Worm (Caenorhabditis elegans) whole organism, L4 larva: Measurements from ENCODE around the gene scl-7.

ENCODE experiments used
- F49E8.2 ChIP-seq: sonication (generic microtip); optimal IDR thresholded peaks from 2 replicates; lab custom pipeline; 2016; ENCODE audit warnings: missing compliant biosample characterization, mild to moderate bottlenecking, missing genetic modification characterization, borderline replicate concordance
- Y75B8A.6 ChIP-seq: fragments of 200-800 bp; sonication (Bioruptor generic); IDR thresholded peaks from 2 replicates; pipeline ENCODE4 v1.3.6; 2022; ENCODE audit warnings: missing genetic modification reagents, missing genetic modification characterization, missing compliant biosample characterization
- ZK337.2 ChIP-seq: fragments of 200-800 bp; sonication (Bioruptor generic); IDR thresholded peaks from 2 replicates; pipeline ENCODE4 v1.3.6; 2022; ENCODE audit warnings: missing genetic modification reagents, missing genetic modification characterization, missing compliant biosample characterization
- aha-1 ChIP-seq: fragments of 150-350 bp; peaks from one replicate; lab custom pipeline; 2014; ENCODE audit warnings: missing biosample characterization, missing genetic modification characterization
- aly-2 ChIP-seq: sonication (generic microtip); optimal IDR thresholded peaks from 2 replicates; lab custom pipeline; 2018; ENCODE audit warnings: missing biosample characterization, missing genetic modification characterization
- ama-1 ChIP-seq: fragments of 150-350 bp; optimal IDR thresholded peaks from 2 replicates; lab custom pipeline; 2014; ENCODE audit warnings: inconsistent platforms, mixed read lengths
- ceh-20 ChIP-seq: fragments of 200-800 bp; sonication (Bioruptor generic); IDR thresholded peaks from 2 replicates; pipeline ENCODE4 v1.3.6; 2022; ENCODE audit warnings: missing genetic modification reagents, missing genetic modification characterization, missing compliant biosample characterization
- ceh-32 ChIP-seq: sonication (generic microtip); optimal IDR thresholded peaks from 2 replicates; lab custom pipeline; 2016; ENCODE audit warnings: mild to moderate bottlenecking, missing genetic modification characterization, missing compliant biosample characterization; ENCODE audit not compliant: poor library complexity
- ceh-44 ChIP-seq: fragments of 200-800 bp; sonication (Bioruptor generic); IDR thresholded peaks from 2 replicates; pipeline ENCODE4 v1.3.6; 2022; ENCODE audit warnings: missing genetic modification reagents, missing genetic modification characterization, missing compliant biosample characterization
- ceh-82 ChIP-seq: sonication (generic microtip); optimal IDR thresholded peaks from 2 replicates; lab custom pipeline; 2017; ENCODE audit warnings: missing biosample characterization, missing genetic modification characterization
- daf-12 ChIP-seq: fragments of 150-350 bp; optimal IDR thresholded peaks from 2 replicates; lab custom pipeline; 2014; ENCODE audit warnings: missing biosample characterization, missing genetic modification reagents, missing genetic modification characterization
- daf-16 ChIP-seq, 3 experiments: sonication (generic microtip); optimal IDR thresholded peaks; 2 replicates each; lab custom pipeline; 2016 to 2017; ENCODE audit warnings: missing genetic modification characterization in 3 of 3, missing genetic modification reagents in 3 of 3, mild to moderate bottlenecking in 2 of 3, missing compliant biosample characterization in 2 of 3, missing biosample characterization in 1 of 3, moderate library complexity in 1 of 3
- daf-19 ChIP-seq: fragments of 200-800 bp; sonication (Bioruptor generic); conservative IDR thresholded peaks from 2 replicates; pipeline ENCODE4 v1.3.6; 2022; ENCODE audit warnings: missing genetic modification characterization, missing compliant biosample characterization
- dmd-6 ChIP-seq: fragments of 200-800 bp; sonication (Bioruptor generic); IDR thresholded peaks from 2 replicates; pipeline ENCODE4 v1.3.6; 2022; ENCODE audit warnings: missing genetic modification reagents, missing genetic modification characterization, missing compliant biosample characterization
- dpl-1 ChIP-seq: fragments of 150-350 bp; optimal IDR thresholded peaks from 2 replicates; lab custom pipeline; 2014; ENCODE audit warnings: missing biosample characterization, missing genetic modification reagents, missing genetic modification characterization
- egl-27 ChIP-seq: sonication (generic microtip); optimal IDR thresholded peaks from 3 replicates; lab custom pipeline; 2017; ENCODE audit warnings: missing biosample characterization, missing genetic modification reagents, missing genetic modification characterization
- fkh-10 ChIP-seq: fragments of 150-350 bp; optimal IDR thresholded peaks from 2 replicates; lab custom pipeline; 2014; ENCODE audit warnings: missing biosample characterization, missing genetic modification reagents, missing genetic modification characterization
- hif-1 ChIP-seq, 2 experiments: sonication (generic microtip); optimal IDR thresholded peaks; 2 replicates each; lab custom pipeline; 2016 to 2017; ENCODE audit warnings: missing compliant biosample characterization in 2 of 2, missing genetic modification characterization in 2 of 2, missing genetic modification reagents in 2 of 2, missing genotype in 2 of 2, mild to moderate bottlenecking in 1 of 2
- hlh-11 ChIP-seq: fragments of 200-800 bp; sonication (Bioruptor generic); optimal IDR thresholded peaks from 2 replicates; lab custom pipeline; 2018; ENCODE audit warnings: mild to moderate bottlenecking, missing genetic modification characterization, missing compliant biosample characterization
- hlh-30 ChIP-seq: sonication (generic microtip); optimal IDR thresholded peaks from 2 replicates; lab custom pipeline; 2017; ENCODE audit warnings: antibody characterized with exemption, mild to moderate bottlenecking, missing genetic modification characterization, missing compliant biosample characterization; ENCODE audit not compliant: insufficient read depth
- hmg-1.1 ChIP-seq: fragments of 200-800 bp; sonication (Bioruptor generic); IDR thresholded peaks from 2 replicates; pipeline ENCODE4 v1.3.6; 2022; ENCODE audit warnings: missing genetic modification reagents, missing genetic modification characterization, missing compliant biosample characterization
- lin-13 ChIP-seq: fragments of 150-350 bp; optimal IDR thresholded peaks from 2 replicates; lab custom pipeline; 2014; ENCODE audit warnings: missing biosample characterization, missing genetic modification reagents, missing genetic modification characterization
- lin-29 ChIP-seq: fragments of 200-800 bp; sonication (Bioruptor generic); IDR thresholded peaks from 2 replicates; pipeline ENCODE4 v1.3.6; 2022; ENCODE audit warnings: missing genetic modification reagents, missing genetic modification characterization, missing compliant biosample characterization
- lin-38 ChIP-seq: fragments of 200-800 bp; sonication (Bioruptor generic); IDR thresholded peaks from 2 replicates; pipeline ENCODE4 v1.3.6; 2022; ENCODE audit warnings: missing genetic modification reagents, missing genetic modification characterization, missing compliant biosample characterization
- lsy-2 ChIP-seq, 2 experiments: fragments of 150-350 bp in 1 of 2; sonication (generic microtip) in 1 of 2; optimal IDR thresholded peaks; 2 replicates each; lab custom pipeline; 2014 to 2017; ENCODE audit warnings: missing biosample characterization in 2 of 2, missing genetic modification characterization in 2 of 2
- madf-9 ChIP-seq: fragments of 200-800 bp; sonication (Bioruptor generic); conservative IDR thresholded peaks from 2 replicates; pipeline ENCODE4 v1.3.6; 2022; ENCODE audit warnings: missing genetic modification reagents, missing genetic modification characterization, missing compliant biosample characterization
- mdl-1 ChIP-seq, 2 experiments: fragments of 150-350 bp in 1 of 2; sonication (generic microtip) in 1 of 2; optimal IDR thresholded peaks; 2 replicates each; lab custom pipeline; 2014 to 2017; ENCODE audit warnings: missing biosample characterization in 2 of 2, missing genetic modification characterization in 2 of 2
- mxl-2 ChIP-seq: fragments of 200-800 bp; sonication (Bioruptor generic); conservative IDR thresholded peaks from 2 replicates; pipeline ENCODE4 v1.3.6; 2022; ENCODE audit warnings: missing genetic modification reagents, missing genetic modification characterization, missing compliant biosample characterization
- nhr-10 ChIP-seq: fragments of 150-350 bp; optimal IDR thresholded peaks from 2 replicates; lab custom pipeline; 2014; ENCODE audit warnings: missing biosample characterization, missing genetic modification characterization
- nhr-102 ChIP-seq: sonication (generic microtip); optimal IDR thresholded peaks from 2 replicates; lab custom pipeline; 2016; ENCODE audit warnings: mild to moderate bottlenecking, missing genetic modification characterization, moderate library complexity, missing compliant biosample characterization
- nhr-25 ChIP-seq: sonication (generic microtip); optimal IDR thresholded peaks from 2 replicates; lab custom pipeline; 2017; ENCODE audit warnings: missing genetic modification characterization, mild to moderate bottlenecking, missing compliant biosample characterization, antibody characterized with exemption, moderate library complexity, borderline replicate concordance; ENCODE audit not compliant: insufficient read depth
- nhr-28 ChIP-seq: fragments of 150-350 bp; optimal IDR thresholded peaks from 2 replicates; lab custom pipeline; 2014; ENCODE audit warnings: missing biosample characterization, missing genetic modification characterization
- nhr-48 ChIP-seq: sonication (generic microtip); optimal IDR thresholded peaks from 2 replicates; lab custom pipeline; 2016; ENCODE audit warnings: mild to moderate bottlenecking, missing genetic modification characterization, missing compliant biosample characterization
- nhr-6 ChIP-seq: fragments of 150-350 bp; optimal IDR thresholded peaks from 2 replicates; lab custom pipeline; 2014; ENCODE audit warnings: missing biosample characterization, missing genetic modification characterization
- php-3 ChIP-seq: fragments of 200-800 bp; sonication (Bioruptor generic); IDR thresholded peaks from 2 replicates; pipeline ENCODE4 v1.3.6; 2022; ENCODE audit warnings: missing genetic modification reagents, missing genetic modification characterization, missing compliant biosample characterization
- set-16 ChIP-seq: fragments of 200-800 bp; sonication (Bioruptor generic); IDR thresholded peaks from 2 replicates; pipeline ENCODE4 v1.3.6; 2022; ENCODE audit warnings: missing genetic modification reagents, missing genetic modification characterization, missing compliant biosample characterization
- snpc-4 ChIP-seq: fragments of 150-350 bp; optimal IDR thresholded peaks from 2 replicates; lab custom pipeline; 2014; ENCODE audit warnings: missing biosample characterization, missing genetic modification characterization
- unc-130 ChIP-seq: sonication (generic microtip); optimal IDR thresholded peaks from 2 replicates; lab custom pipeline; 2016; ENCODE audit warnings: missing genetic modification reagents, missing genetic modification characterization, missing compliant biosample characterization
- unc-39 ChIP-seq: sonication (generic microtip); optimal IDR thresholded peaks from 2 replicates; lab custom pipeline; 2017; ENCODE audit warnings: missing biosample characterization, missing genetic modification characterization
- unc-62 ChIP-seq, 3 experiments: fragments of 150-350 bp in 1 of 3; sonication (generic microtip); optimal IDR thresholded peaks in 2 of 3; peaks in 1 of 3; 1 replicate in 1 of 3; 2 replicates in 2 of 3; lab custom pipeline; 2014 to 2017; ENCODE audit warnings: missing biosample characterization in 3 of 3, missing genetic modification characterization in 3 of 3, missing genetic modification reagents in 3 of 3, missing genotype in 1 of 3
- zfp-2 ChIP-seq: sonication (generic microtip); optimal IDR thresholded peaks from 2 replicates; lab custom pipeline; 2016; ENCODE audit warnings: mild to moderate bottlenecking, missing genetic modification characterization, missing compliant biosample characterization
- zip-2 ChIP-seq: fragments of 150-350 bp; optimal IDR thresholded peaks from 2 replicates; lab custom pipeline; 2014; ENCODE audit warnings: missing biosample characterization, missing genetic modification characterization

Gene scl-7

DNA sequence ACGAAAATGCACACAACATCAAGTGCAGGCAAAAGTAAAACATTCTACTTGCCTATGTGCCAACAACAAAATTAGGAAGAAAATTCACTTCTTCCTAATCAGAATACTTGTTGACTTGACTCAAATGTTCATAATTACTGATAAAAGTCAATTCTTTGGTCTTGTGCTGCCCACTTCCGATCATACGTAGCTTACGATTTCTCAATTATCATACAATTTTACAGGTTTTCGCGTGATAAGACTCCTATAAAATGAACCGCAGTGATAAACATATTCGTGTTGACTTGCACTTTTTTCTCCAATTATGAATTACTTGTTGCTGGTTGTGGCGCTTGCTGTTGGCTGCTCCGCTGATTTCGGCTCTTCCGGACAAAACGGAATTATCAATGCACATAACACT, 12.8 kb upstream of the scl-7 start, which contains the start of gene scl-2 (continued):
- TF ChIP-seq unc-62 (GFP tag; optimal IDR thresholded peaks at IDR 0.05 in 1 of 2; lab: Kevin White, UChicago): no peak
- TF ChIP-seq unc-62 (tag; optimal IDR thresholded peaks at IDR 0.05; lab: Kevin White, UChicago): no peak
- peak; percentile 95 for TF ChIP-seq nhr-28 (tag; lab: Kevin White, UChicago)
- TF ChIP-seq aly-2 (tag; lab: Kevin White, UChicago): no peak
- TF ChIP-seq Y75B8A.6: no peak
- no peak for TF ChIP-seq dpl-1 (GFP tag; lab: Kevin White, UChicago)
- no peak for TF ChIP-seq egl-27 (tag; lab: Kevin White, UChicago)
- TF ChIP-seq lin-38: no peak
- TF ChIP-seq mxl-2 (GFP tag; lab: Robert Waterston, UW): no peak
- TF ChIP-seq ceh-82 (tag; lab: Kevin White, UChicago): no peak
- peak; percentile 87 for TF ChIP-seq php-3
- TF ChIP-seq fkh-10 (GFP tag; lab: Kevin White, UChicago): no peak
- TF ChIP-seq lin-13 (GFP tag; lab: Kevin White, UChicago): no peak
- no peak for TF ChIP-seq nhr-102 (tag; lab: Kevin White, UChicago)
- TF ChIP-seq lin-29: no peak
- no peak for TF ChIP-seq daf-19 (GFP tag; lab: Robert Waterston, UW)
- TF ChIP-seq dmd-6 (GFP tag; lab: Robert Waterston, UW): peak; percentile 92
- no peak for TF ChIP-seq F49E8.2 (tag; lab: Kevin White, UChicago)
- TF ChIP-seq hlh-11 (tag; lab: Kevin White, UChicago): peak; percentile 87
- no peak for TF ChIP-seq ceh-32 (tag; lab: Kevin White, UChicago)
- no peak for TF ChIP-seq ceh-20 (GFP tag; lab: Robert Waterston, UW)
- no peak for TF ChIP-seq nhr-25 (tag; lab: Kevin White, UChicago)
- TF ChIP-seq aha-1 (tag; lab: Kevin White, UChicago): peak; percentile 63
- TF ChIP-seq nhr-6 (tag; lab: Kevin White, UChicago): peak; percentile 74
- TF ChIP-seq unc-39: no peak
- no peak for TF ChIP-seq zip-2 (tag; lab: Kevin White, UChicago)
- no peak for TF ChIP-seq mdl-1 (tag; optimal IDR thresholded peaks at IDR 0.05; lab: Kevin White, UChicago)
- TF ChIP-seq ZK337.2 (GFP tag; lab: Robert Waterston, UW): no peak
- no peak for TF ChIP-seq lsy-2 (tag; optimal IDR thresholded peaks at IDR 0.05; lab: Kevin White, UChicago)
- peak; percentile 50 for TF ChIP-seq ama-1 (lab: Kevin White, UChicago)
- TF ChIP-seq madf-9 (GFP tag; lab: Robert Waterston, UW): no peak
- TF ChIP-seq ceh-44 (GFP tag; lab: Robert Waterston, UW): no peak
- no peak for TF ChIP-seq zfp-2 (tag; lab: Kevin White, UChicago)
- TF ChIP-seq set-16: no peak
- TF ChIP-seq hif-1 (tag; optimal IDR thresholded peaks at IDR 0.05; lab: Kevin White, UChicago): no peak
- TF ChIP-seq unc-130: no peak
- no peak for TF ChIP-seq daf-12 (tag; lab: Kevin White, UChicago)
- no peak for TF ChIP-seq daf-16 (GFP tag; optimal IDR thresholded peaks at IDR 0.05; lab: Kevin White, UChicago)
- peak; percentile 99 for TF ChIP-seq daf-16 (tag; optimal IDR thresholded peaks at IDR 0.05; lab: Kevin White, UChicago)
- no peak for TF ChIP-seq hmg-1.1 (GFP tag; lab: Robert Waterston, UW)
- peak; percentile 70 for TF ChIP-seq hlh-30 (tag; lab: Kevin White, UChicago)
- no peak for TF ChIP-seq snpc-4 (tag; lab: Kevin White, UChicago)
- no peak for TF ChIP-seq nhr-10 (tag; lab: Kevin White, UChicago)
- TF ChIP-seq nhr-48 (tag; lab: Kevin White, UChicago): no peak
